Worm (Caenorhabditis elegans) whole organism, L4 larva: ENCODE measurements around the gene F46H5.2.

ENCODE experiments used
- ama-1 ChIP-seq: fragments of 150-350 bp; optimal IDR thresholded peaks from 2 replicates; lab custom pipeline; 2014; ENCODE audit warnings: inconsistent platforms, mixed read lengths
- ceh-32 ChIP-seq: sonication (generic microtip); optimal IDR thresholded peaks from 2 replicates; lab custom pipeline; 2016; ENCODE audit warnings: mild to moderate bottlenecking, missing genetic modification characterization, missing compliant biosample characterization; ENCODE audit not compliant: poor library complexity
- hmg-1.1 ChIP-seq: fragments of 200-800 bp; sonication (Bioruptor generic); IDR thresholded peaks from 2 replicates; pipeline ENCODE4 v1.3.6; 2022; ENCODE audit warnings: missing genetic modification reagents, missing genetic modification characterization, missing compliant biosample characterization
- lin-15B ChIP-seq: fragments of 150-350 bp; sonication (generic microtip); optimal IDR thresholded peaks from 3 replicates; lab custom pipeline; 2014; ENCODE audit warnings: missing biosample characterization, missing genetic modification characterization
- nhr-237 ChIP-seq: sonication (generic microtip); optimal IDR thresholded peaks from 2 replicates; lab custom pipeline; 2017; ENCODE audit warnings: missing biosample characterization, missing genetic modification characterization
- pqm-1 ChIP-seq: sonication (generic microtip); optimal IDR thresholded peaks from 2 replicates; lab custom pipeline; 2017; ENCODE audit warnings: missing biosample characterization, missing genetic modification characterization
- ztf-11 ChIP-seq: fragments of 150-350 bp; optimal IDR thresholded peaks from 2 replicates; lab custom pipeline; 2014; ENCODE audit warnings: missing biosample characterization, missing genetic modification characterization
- ztf-7 ChIP-seq: fragments of 150-350 bp; optimal IDR thresholded peaks from 2 replicates; lab custom pipeline; 2014; ENCODE audit warnings: missing biosample characterization, missing genetic modification characterization

DNA sequence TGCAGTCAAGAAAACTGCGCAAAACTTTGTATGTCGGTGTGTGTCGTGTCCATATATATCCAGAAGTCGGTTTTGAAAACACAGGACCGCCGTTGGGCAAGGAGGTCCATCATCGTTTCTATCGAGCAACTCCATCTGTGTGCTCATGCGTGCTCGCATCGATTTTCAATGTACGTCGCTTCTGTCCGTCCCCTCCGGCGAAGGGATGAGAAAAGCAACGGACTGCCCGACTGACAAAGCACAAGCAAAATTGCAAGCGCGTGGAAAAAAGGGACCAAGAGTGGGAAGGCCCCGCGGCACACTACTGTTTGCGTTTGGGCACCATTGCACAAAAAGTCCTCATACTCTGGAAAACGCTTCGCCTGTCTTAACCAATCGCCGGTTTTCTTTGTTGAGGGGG is 43.1 kb upstream of the F46H5.2 start:
- TF ChIP-seq lin-15B (tag; lab: Kevin White, UChicago) (no peak), ztf-11 (tag; lab: Kevin White, UChicago) (no peak), ama-1 (lab: Kevin White, UChicago) (no peak), ztf-7 (tag; lab: Kevin White, UChicago) (no peak), nhr-237 (no peak), hmg-1.1 (peak; percentile 48), ceh-32 (no peak), pqm-1 (tag; lab: Kevin White, UChicago) (no peak)
